Worm (Caenorhabditis elegans): ENCODE results near the gene such-1.

such-1 gene

ce11 chrIII:11556860-11557259 lies 33.3 kb upstream of the such-1 start:
- TF ChIP-seq lsy-2 (tag; optimal IDR thresholded peaks at IDR 0.05) (peak in 1 of 2 experiments; percentile 57), lin-35 (GFP tag; optimal IDR thresholded peaks at IDR 0.05) (peak in 1 of 2 experiments; percentile 31), jun-1 (tag; optimal IDR thresholded peaks at IDR 0.05) (no peak), blmp-1 (tag; optimal IDR thresholded peaks at IDR 0.05) (peak; percentile 36), C16A3.4 (tag; optimal IDR thresholded peaks at IDR 0.05) (peak; percentile 21), dpl-1 (GFP tag; optimal IDR thresholded peaks at IDR 0.05) (peak; percentile 2 to 44 (median 26)), nhr-85 (tag) (peak; percentile 70), efl-1 (optimal IDR thresholded peaks at IDR 0.05) (peak; percentile 24 to 30), efl-1 (GFP tag; optimal IDR thresholded peaks at IDR 0.05 in 1 of 2) (peak; percentile 7 to 84), aha-1 (tag; optimal IDR thresholded peaks at IDR 0.05) (no peak), hlh-17 (GFP tag; optimal IDR thresholded peaks at IDR 0.05; ENCODE audit: borderline replicate concordance) (no peak), nhr-20 (tag; optimal IDR thresholded peaks at IDR 0.05) (peak; percentile 20), nhr-47 (tag; optimal IDR thresholded peaks at IDR 0.05) (peak; percentile 19), ets-5 (GFP tag; IDR thresholded peaks at IDR 0.05) (no peak), ces-1 (GFP tag; optimal IDR thresholded peaks at IDR 0.05) (no peak), snu-23 (GFP tag; optimal IDR thresholded peaks at IDR 0.05) (peak; percentile 12), nhr-90 (tag; optimal IDR thresholded peaks at IDR 0.05; ENCODE audit: poor library complexity) (peak; percentile 0), elt-3 (tag; optimal IDR thresholded peaks at IDR 0.05) (peak in 3 of 6 experiments; percentile 14 to 45 (median 26)), swsn-7 (tag; optimal IDR thresholded peaks at IDR 0.05) (peak; percentile 19), skn-1 (tag; optimal IDR thresholded peaks at IDR 0.05) (peak; percentile 56), nhr-71 (tag; optimal IDR thresholded peaks at IDR 0.05) (peak; percentile 17), F16B12.6 (tag; optimal IDR thresholded peaks at IDR 0.05) (no peak), grh-1 (GFP tag; IDR thresholded peaks at IDR 0.05) (peak; percentile 65), lin-14 (GFP tag; optimal IDR thresholded peaks at IDR 0.05) (peak; percentile 50)

- TF ChIP-seq lin-35 (GFP tag; optimal IDR thresholded peaks at IDR 0.05) (peak; percentile 15 to 57), grh-1 (GFP tag; IDR thresholded peaks at IDR 0.05) (0 out of 2 replicates have a peak, but pooled peaks have one; percentile 23), lin-14 (GFP tag; optimal IDR thresholded peaks at IDR 0.05) (peak; percentile 68), hlh-4 (tag; optimal IDR thresholded peaks at IDR 0.05) (no peak), nhr-20 (tag; optimal IDR thresholded peaks at IDR 0.05) (peak; percentile 45), efl-1 (optimal IDR thresholded peaks at IDR 0.05) (peak in 1 of 2 experiments; percentile 32), efl-1 (GFP tag; optimal IDR thresholded peaks at IDR 0.05 in 1 of 2) (peak; percentile 8 to 92), nhr-19 (GFP tag; conservative IDR thresholded peaks at IDR 0.05) (peak; percentile 21; the same call in 1 of the 2 replicates), dpl-1 (GFP tag; optimal IDR thresholded peaks at IDR 0.05) (peak in 1 of 3 experiments; percentile 12), blmp-1 (tag; optimal IDR thresholded peaks at IDR 0.05) (no peak), ztf-4 (tag; optimal IDR thresholded peaks at IDR 0.05) (no peak), hpl-2 (GFP tag; optimal IDR thresholded peaks at IDR 0.05) (no peak), snu-23 (GFP tag; optimal IDR thresholded peaks at IDR 0.05) (peak; percentile 64), lsy-2 (tag; optimal IDR thresholded peaks at IDR 0.05) (peak in 1 of 2 experiments; percentile 11), fos-1 (tag; optimal IDR thresholded peaks at IDR 0.05) (no peak), nhr-47 (tag; optimal IDR thresholded peaks at IDR 0.05) (peak; percentile 45), ets-5 (GFP tag; IDR thresholded peaks at IDR 0.05) (no peak), ceh-8 (GFP tag; optimal IDR thresholded peaks at IDR 0.05) (no peak), fkh-4 (tag; optimal IDR thresholded peaks at IDR 0.05; ENCODE audit: borderline replicate concordance) (no peak), nhr-90 (tag; optimal IDR thresholded peaks at IDR 0.05; ENCODE audit: poor library complexity) (peak; percentile 67), nhr-71 (tag; optimal IDR thresholded peaks at IDR 0.05) (peak; percentile 47), lin-13 (GFP tag; optimal IDR thresholded peaks at IDR 0.05) (peak; percentile 7), nhr-85 (tag) (peak; percentile 83), mdl-1 (tag; optimal IDR thresholded peaks at IDR 0.05) (peak in 1 of 2 experiments; percentile 10), fkh-8 (tag; optimal IDR thresholded peaks at IDR 0.05) (no peak), elt-3 (tag; optimal IDR thresholded peaks at IDR 0.05) (peak in 1 of 6 experiments; percentile 49), mep-1 (tag; optimal IDR thresholded peaks at IDR 0.05) (peak; percentile 11), elt-2 (tag; optimal IDR thresholded peaks at IDR 0.05) (no peak), sox-4 (tag; optimal IDR thresholded peaks at IDR 0.05) (no peak)
Measured at ce11 chrIII:11554701-11555111, 31.1 kb upstream of the such-1 start.

ce11 chrIII:11548070-11548469 lies 24.5 kb upstream of the such-1 start, which contains the start of gene Y66D12A.13:
Gene Y66D12A.13, plus strand, starts transcription at chrIII:11548370.
- TF ChIP-seq unc-30 (tag; optimal IDR thresholded peaks at IDR 0.05) (no peak), efl-1 (optimal IDR thresholded peaks at IDR 0.05) (no peak), efl-1 (GFP tag; optimal IDR thresholded peaks at IDR 0.05 in 1 of 2) (peak in 1 of 2 experiments; percentile 71)

Data from whole organism, L1 larva.